Fruit fly (Drosophila melanogaster) whole organism, embryonic: ENCODE data around the gene RabX6.

ENCODE experiments used
- Atf3 ChIP-seq: fragments of 200-800 bp; sonication (Bioruptor generic); optimal IDR thresholded peaks from 3 replicates; lab custom pipeline; 2016; ENCODE audit warnings: missing biosample characterization, missing genetic modification characterization
- Awh ChIP-seq: fragments of 200-800 bp; sonication (Bioruptor generic); IDR thresholded peaks from 2 replicates; pipeline ENCODE4, ENCODE4 v1.3.6; 2022; ENCODE audit warnings: missing biosample characterization, missing genetic modification characterization
- Bdp1 ChIP-seq: fragments of 200-800 bp; sonication (Bioruptor generic); optimal IDR thresholded peaks from 3 replicates; lab custom pipeline; 2016; ENCODE audit warnings: missing biosample characterization, missing genetic modification characterization
- CG10147 ChIP-seq: fragments of 200-800 bp; sonication (Bioruptor generic); optimal IDR thresholded peaks from 2 replicates; lab custom pipeline; 2019; ENCODE audit warnings: missing biosample characterization, mild to moderate bottlenecking, missing genetic modification characterization, moderate library complexity
- CG10267 ChIP-seq: fragments of 200-800 bp; sonication (Bioruptor generic); optimal IDR thresholded peaks from 2 replicates; lab custom pipeline; 2018; ENCODE audit warnings: missing biosample characterization, mild to moderate bottlenecking, missing genetic modification characterization, moderate library complexity
- CG10462 ChIP-seq: fragments of 200-800 bp; sonication (Bioruptor generic); optimal IDR thresholded peaks from 2 replicates; lab custom pipeline; 2016; ENCODE audit warnings: missing biosample characterization, missing genetic modification characterization
- CG12769 ChIP-seq: fragments of 200-800 bp; sonication (Bioruptor generic); optimal IDR thresholded peaks from 2 replicates; lab custom pipeline; 2019; ENCODE audit warnings: missing biosample characterization, mild to moderate bottlenecking, missing genetic modification characterization, moderate library complexity
- CG13624 ChIP-seq: fragments of 200-800 bp; sonication (Bioruptor generic); optimal IDR thresholded peaks from 2 replicates; lab custom pipeline; 2016; ENCODE audit warnings: missing biosample characterization, missing genetic modification characterization
- CG13775 ChIP-seq: fragments of 200-800 bp; sonication (Bioruptor generic); optimal IDR thresholded peaks from 3 replicates; lab custom pipeline; 2017; ENCODE audit warnings: missing biosample characterization, mild to moderate bottlenecking, missing genetic modification characterization
- CG17912 ChIP-seq: fragments of 200-800 bp; sonication (Bioruptor generic); optimal IDR thresholded peaks from 2 replicates; lab custom pipeline; 2018; ENCODE audit warnings: missing biosample characterization, mild to moderate bottlenecking, missing genetic modification characterization
- CG18011 ChIP-seq: fragments of 200-800 bp; sonication (Bioruptor generic); optimal IDR thresholded peaks from 2 replicates; lab custom pipeline; 2017; ENCODE audit warnings: missing biosample characterization, missing genetic modification characterization, mild to moderate bottlenecking, moderate library complexity, missing genotype
- CG1832 ChIP-seq: fragments of 200-800 bp; sonication (Bioruptor generic); optimal IDR thresholded peaks from 2 replicates; lab custom pipeline; 2017; ENCODE audit warnings: missing biosample characterization, mild to moderate bottlenecking, missing genetic modification characterization, inconsistent platforms
- CG2129 ChIP-seq: fragments of 200-800 bp; sonication (Bioruptor generic); IDR thresholded peaks from 2 replicates; pipeline ENCODE4 v1.3.6; 2022; ENCODE audit warnings: missing biosample characterization, missing genetic modification characterization; ENCODE audit not compliant: partially characterized antibody
- CG31365 ChIP-seq: fragments of 200-800 bp; sonication (Bioruptor generic); optimal IDR thresholded peaks from 2 replicates; lab custom pipeline; 2018; ENCODE audit warnings: missing biosample characterization, mild to moderate bottlenecking, missing genetic modification characterization
- CG31388 ChIP-seq: fragments of 200-800 bp; sonication (Bioruptor generic); optimal IDR thresholded peaks from 2 replicates; lab custom pipeline; 2016; ENCODE audit warnings: missing biosample characterization, missing genetic modification characterization
- CG31441 ChIP-seq: fragments of 200-800 bp; sonication (Bioruptor generic); IDR thresholded peaks from 2 replicates; pipeline ENCODE4 v1.3.6; 2022; ENCODE audit warnings: missing biosample characterization, missing genetic modification characterization
- CG3726 ChIP-seq: fragments of 200-800 bp; sonication (Bioruptor generic); IDR thresholded peaks from 3 replicates; pipeline ENCODE4, ENCODE4 v1.3.6; 2022; ENCODE audit warnings: missing biosample characterization, missing genetic modification characterization
- CG4404 ChIP-seq: fragments of 200-800 bp; sonication (Bioruptor generic); IDR thresholded peaks from 2 replicates; pipeline ENCODE4 v1.3.6; 2022; ENCODE audit warnings: missing biosample characterization, missing genetic modification characterization
- CG5180 ChIP-seq: fragments of 200-800 bp; sonication (Bioruptor generic); optimal IDR thresholded peaks from 3 replicates; lab custom pipeline; 2017; ENCODE audit warnings: missing biosample characterization, missing genetic modification characterization, mild to moderate bottlenecking, moderate library complexity, missing genetic modification reagents
- CG7271 ChIP-seq: fragments of 200-800 bp; sonication (Bioruptor generic); optimal IDR thresholded peaks from 2 replicates; lab custom pipeline; 2018; ENCODE audit warnings: missing biosample characterization, mild to moderate bottlenecking, missing genetic modification characterization, moderate library complexity
- CG7372 ChIP-seq: fragments of 200-800 bp; sonication (Bioruptor generic); IDR thresholded peaks from 2 replicates; pipeline ENCODE4 v1.3.6; 2022; ENCODE audit warnings: missing biosample characterization, missing genetic modification characterization
- CG8281 ChIP-seq: fragments of 200-800 bp; sonication (Bioruptor generic); optimal IDR thresholded peaks from 2 replicates; lab custom pipeline; 2018; ENCODE audit warnings: missing biosample characterization, mild to moderate bottlenecking, missing genetic modification characterization, moderate library complexity
- Gug ChIP-seq: fragments of 200-800 bp; sonication (Bioruptor generic); IDR thresholded peaks from 4 replicates; pipeline ENCODE4 v1.3.6; 2022; ENCODE audit warnings: missing biosample characterization, missing genetic modification characterization
- HLH54F ChIP-seq: fragments of 200-800 bp; sonication (Bioruptor generic); optimal IDR thresholded peaks from 3 replicates; lab custom pipeline; 2016; ENCODE audit warnings: missing biosample characterization, missing genetic modification characterization
- Hsf ChIP-seq: fragments of 200-800 bp; sonication (Bioruptor generic); optimal IDR thresholded peaks from 3 replicates; lab custom pipeline; 2016; ENCODE audit warnings: missing biosample characterization, missing genetic modification characterization
- Jarid2 ChIP-seq: fragments of 200-800 bp; sonication (Bioruptor generic); optimal IDR thresholded peaks from 3 replicates; lab custom pipeline; 2017; ENCODE audit warnings: mild to moderate bottlenecking, missing biosample characterization, missing genetic modification reagents, missing genetic modification characterization
- Lpt ChIP-seq: fragments of >200 bp; optimal IDR thresholded peaks from 2 replicates; lab custom pipeline; 2018; ENCODE audit warnings: missing biosample characterization, missing genetic modification characterization
- Max ChIP-seq: fragments of 200-800 bp; sonication (Bioruptor generic); optimal IDR thresholded peaks from 2 replicates; lab custom pipeline; 2016; ENCODE audit warnings: missing biosample characterization, mild to moderate bottlenecking, missing genetic modification characterization
- Med ChIP-seq: fragments of 200-800 bp; sonication (Bioruptor generic); peaks from one replicate; lab custom pipeline; 2016; ENCODE audit warnings: missing biosample characterization, missing genetic modification characterization, mild to moderate bottlenecking, inconsistent platforms, moderate library complexity
- Mes4 ChIP-seq: fragments of 200-800 bp; sonication (Bioruptor generic); optimal IDR thresholded peaks from 2 replicates; lab custom pipeline; 2016; ENCODE audit warnings: missing biosample characterization, missing genetic modification characterization
- NC2α ChIP-seq: fragments of 200-800 bp; sonication (Bioruptor generic); optimal IDR thresholded peaks from 2 replicates; lab custom pipeline; 2016; ENCODE audit warnings: missing biosample characterization, missing genetic modification characterization
- Sox100B ChIP-seq: fragments of 200-800 bp; sonication (Bioruptor generic); optimal IDR thresholded peaks from 3 replicates; lab custom pipeline; 2018; ENCODE audit warnings: missing biosample characterization, mild to moderate bottlenecking, missing genetic modification characterization
- ase ChIP-seq: fragments of 200-800 bp; sonication (Bioruptor generic); IDR thresholded peaks from 3 replicates; pipeline ENCODE4 v1.3.6; 2022; ENCODE audit warnings: missing biosample characterization, missing genetic modification characterization
- caup ChIP-seq: fragments of 200-800 bp; sonication (Bioruptor generic); optimal IDR thresholded peaks from 3 replicates; lab custom pipeline; 2017; ENCODE audit warnings: missing biosample characterization, mild to moderate bottlenecking, missing genetic modification characterization, moderate library complexity; ENCODE audit not compliant: severe bottlenecking
- dpn ChIP-seq, 2 experiments: fragments of 200-800 bp; sonication (Bioruptor generic); optimal IDR thresholded peaks; 3 replicates each; lab custom pipeline; 2016; ENCODE audit warnings: missing biosample characterization in 2 of 2, missing genetic modification characterization in 2 of 2
- gfzf ChIP-seq: fragments of 200-800 bp; sonication (Bioruptor generic); optimal IDR thresholded peaks from 2 replicates; lab custom pipeline; 2016; ENCODE audit warnings: missing biosample characterization, mild to moderate bottlenecking, missing genetic modification characterization, moderate library complexity
- knrl ChIP-seq: fragments of 200-800 bp; sonication (Bioruptor generic); IDR thresholded peaks from 3 replicates; pipeline ENCODE4 v1.3.6; 2022; ENCODE audit warnings: missing biosample characterization, missing genetic modification characterization; ENCODE audit not compliant: partially characterized antibody
- lbe ChIP-seq: fragments of 200-800 bp; sonication (Bioruptor generic); optimal IDR thresholded peaks from 2 replicates; lab custom pipeline; 2016; ENCODE audit warnings: missing biosample characterization, mild to moderate bottlenecking, missing genetic modification characterization
- nom ChIP-seq: fragments of 200-800 bp; sonication (Bioruptor generic); optimal IDR thresholded peaks from 2 replicates; lab custom pipeline; 2017; ENCODE audit warnings: missing biosample characterization, missing genetic modification characterization, mild to moderate bottlenecking, moderate library complexity, missing genetic modification reagents
- oc ChIP-seq: fragments of 200-800 bp; sonication (Bioruptor generic); optimal IDR thresholded peaks from 2 replicates; lab custom pipeline; 2018; ENCODE audit warnings: missing biosample characterization, mild to moderate bottlenecking, missing genetic modification characterization, moderate library complexity
- onecut ChIP-seq: fragments of 200-800 bp; sonication (Bioruptor generic); IDR thresholded peaks from 2 replicates; pipeline ENCODE4 v1.3.6; 2022; ENCODE audit warnings: missing biosample characterization, missing genetic modification characterization
- pfk ChIP-seq: fragments of 200-800 bp; sonication (Bioruptor generic); optimal IDR thresholded peaks from 2 replicates; lab custom pipeline; 2018; ENCODE audit warnings: missing biosample characterization, mild to moderate bottlenecking, missing genetic modification characterization, moderate library complexity
- pita ChIP-seq: fragments of 200-800 bp; sonication (Bioruptor generic); optimal IDR thresholded peaks from 2 replicates; lab custom pipeline; 2017; ENCODE audit warnings: missing biosample characterization, mild to moderate bottlenecking, missing genetic modification characterization
- psq ChIP-seq: fragments of 200-800 bp; sonication (Bioruptor generic); optimal IDR thresholded peaks from 2 replicates; lab custom pipeline; 2017; ENCODE audit warnings: missing biosample characterization, missing genetic modification characterization
- row ChIP-seq: fragments of 200-800 bp; sonication (Bioruptor generic); IDR thresholded peaks from 3 replicates; pipeline ENCODE4 v1.3.6; 2022; ENCODE audit warnings: missing biosample characterization, missing genetic modification characterization
- sim ChIP-seq: fragments of 200-800 bp; sonication (Bioruptor generic); IDR thresholded peaks from 2 replicates; pipeline ENCODE4 v1.3.6; 2022; ENCODE audit warnings: missing biosample characterization, missing genetic modification characterization
- sr ChIP-seq: fragments of 200-800 bp; sonication (Bioruptor generic); IDR thresholded peaks from 3 replicates; pipeline ENCODE4 v1.3.6; 2022; ENCODE audit warnings: missing biosample characterization, missing genetic modification characterization
- tio ChIP-seq: fragments of 200-800 bp; sonication (Bioruptor generic); optimal IDR thresholded peaks from 2 replicates; lab custom pipeline; 2017; ENCODE audit warnings: missing biosample characterization, missing genetic modification characterization, inconsistent platforms
- twi ChIP-seq: fragments of 200-800 bp; optimal IDR thresholded peaks from 2 replicates; lab custom pipeline; 2019; ENCODE audit warnings: missing biosample characterization, mild to moderate bottlenecking, missing genetic modification characterization, moderate library complexity

Gene RabX6

DNA sequence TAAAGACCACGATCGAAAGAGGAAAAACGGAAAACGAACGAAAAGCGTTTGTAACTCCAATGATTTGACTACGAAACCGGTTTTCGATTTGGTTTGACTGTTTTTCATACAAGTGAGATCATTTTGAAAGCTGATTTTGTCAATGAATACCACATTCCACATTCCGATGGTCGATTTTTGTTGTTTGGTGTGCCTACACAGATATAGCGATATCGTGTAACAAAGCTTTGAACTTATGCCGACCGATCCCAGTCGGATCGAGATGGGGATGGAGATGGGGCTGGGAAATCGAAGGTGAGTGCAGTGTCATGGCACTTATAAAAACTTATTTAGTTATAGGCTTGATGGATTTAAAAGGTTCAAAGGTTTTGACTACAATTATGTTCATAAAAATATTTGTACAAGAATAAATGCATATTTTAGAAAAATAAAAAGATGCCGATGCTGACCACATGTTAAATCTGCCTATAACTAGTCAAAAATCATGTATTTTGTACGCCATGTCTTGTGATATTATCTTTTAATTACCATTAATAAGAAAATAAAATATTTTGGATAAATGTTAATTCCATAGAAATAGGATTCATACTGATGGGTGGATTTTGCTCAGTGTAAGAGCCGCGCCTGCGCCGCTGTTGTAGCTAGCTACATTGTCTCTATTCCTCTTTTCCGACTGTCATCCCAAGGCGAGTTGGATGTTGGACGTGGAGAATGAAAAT is 48.0 kb upstream of the RabX6 start (continued):
- TF ChIP-seq Bdp1: no peak
- TF ChIP-seq onecut (GFP tag; lab: Robert Waterston, UW): no peak
- no peak for TF ChIP-seq CG2129 (GFP tag; lab: Robert Waterston, UW)
- TF ChIP-seq Awh (GFP tag; lab: Robert Waterston, UW): peak; percentile 17; the same call in 1 of the 2 replicates
- no peak for TF ChIP-seq CG4404
- no peak for TF ChIP-seq CG31365 (tag; lab: Kevin White, UChicago)
- no peak for TF ChIP-seq caup (GFP tag; lab: Kevin White, UChicago)
- TF ChIP-seq psq: no peak
- TF ChIP-seq Gug (GFP tag; lab: Robert Waterston, UW): 0 out of 4 replicates have a peak, but pooled peaks have one; percentile 16
- TF ChIP-seq Sox100B (GFP tag; lab: Kevin White, UChicago): peak; percentile 81
- peak; percentile 65 for TF ChIP-seq row (GFP tag; lab: Robert Waterston, UW)
- no peak for TF ChIP-seq oc (tag; lab: Kevin White, UChicago)
- TF ChIP-seq CG5180 (GFP tag; lab: Kevin White, UChicago): peak; percentile 5
- no peak for TF ChIP-seq HLH54F (GFP tag; lab: Kevin White, UChicago)
- TF ChIP-seq tio: peak; percentile 60
- TF ChIP-seq dpn (GFP tag; optimal IDR thresholded peaks at IDR 0.05; lab: Kevin White, UChicago): peak in 1 of 2 experiments; percentile 50
- TF ChIP-seq CG18011 (GFP tag; lab: Kevin White, UChicago): peak; percentile 0
- no peak for TF ChIP-seq Med (GFP tag; lab: Kevin White, UChicago)
- no peak for TF ChIP-seq CG7372 (GFP tag; lab: Robert Waterston, UW)
- TF ChIP-seq Mes4 (GFP tag; lab: Kevin White, UChicago): no peak
- TF ChIP-seq Hsf (GFP tag; lab: Kevin White, UChicago): no peak
- peak; percentile 2 for TF ChIP-seq CG8281 (tag; lab: Kevin White, UChicago)
- no peak for TF ChIP-seq sr (GFP tag; lab: Robert Waterston, UW)
- no peak for TF ChIP-seq pfk (GFP tag; lab: Kevin White, UChicago)
- no peak for TF ChIP-seq CG31388 (GFP tag; lab: Kevin White, UChicago)
- TF ChIP-seq Jarid2 (GFP tag; lab: Kevin White, UChicago): peak; percentile 1
- no peak for TF ChIP-seq knrl (GFP tag; lab: Robert Waterston, UW)
- no peak for TF ChIP-seq gfzf (GFP tag; lab: Kevin White, UChicago)
- no peak for TF ChIP-seq pita
- TF ChIP-seq Atf3 (GFP tag; lab: Kevin White, UChicago): no peak
- no peak for TF ChIP-seq Lpt (GFP tag; lab: Kevin White, UChicago)
- TF ChIP-seq CG31441 (GFP tag; lab: Robert Waterston, UW): peak; percentile 84
- peak; percentile 64 for TF ChIP-seq CG10267 (tag; lab: Kevin White, UChicago)
- TF ChIP-seq CG12769: peak; percentile 77
- no peak for TF ChIP-seq twi (tag; lab: Kevin White, UChicago)
- peak; percentile 58 for TF ChIP-seq CG13775
- no peak for TF ChIP-seq CG13624 (GFP tag; lab: Kevin White, UChicago)
- TF ChIP-seq CG3726: no peak
- TF ChIP-seq sim (GFP tag; lab: Robert Waterston, UW): no peak
- TF ChIP-seq ase (GFP tag; lab: Robert Waterston, UW): no peak
- peak; percentile 23 for TF ChIP-seq Max (GFP tag; lab: Kevin White, UChicago)
- TF ChIP-seq nom: no peak
- TF ChIP-seq CG10147 (GFP tag; lab: Kevin White, UChicago): peak; percentile 52
- TF ChIP-seq CG17912 (GFP tag; lab: Kevin White, UChicago): no peak
- TF ChIP-seq CG1832 (GFP tag; lab: Kevin White, UChicago): no peak
- no peak for TF ChIP-seq CG7271
- TF ChIP-seq lbe: no peak
- peak; percentile 22 for TF ChIP-seq CG10462 (GFP tag; lab: Kevin White, UChicago)
- no peak for TF ChIP-seq NC2α (GFP tag; lab: Kevin White, UChicago)
